Fruit fly (Drosophila melanogaster) S2 (cell line): ENCODE measurements around the gene Lcp65Ac.

Experiments used
- CG8478 ChIP-seq: fragments of >200 bp; optimal IDR thresholded peaks from 2 replicates; lab custom pipeline; 2018
- CTCF ChIP-seq, 2 experiments: fragments of >200 bp; optimal IDR thresholded peaks; 2 replicates each; lab custom pipeline; 2018

DNA sequence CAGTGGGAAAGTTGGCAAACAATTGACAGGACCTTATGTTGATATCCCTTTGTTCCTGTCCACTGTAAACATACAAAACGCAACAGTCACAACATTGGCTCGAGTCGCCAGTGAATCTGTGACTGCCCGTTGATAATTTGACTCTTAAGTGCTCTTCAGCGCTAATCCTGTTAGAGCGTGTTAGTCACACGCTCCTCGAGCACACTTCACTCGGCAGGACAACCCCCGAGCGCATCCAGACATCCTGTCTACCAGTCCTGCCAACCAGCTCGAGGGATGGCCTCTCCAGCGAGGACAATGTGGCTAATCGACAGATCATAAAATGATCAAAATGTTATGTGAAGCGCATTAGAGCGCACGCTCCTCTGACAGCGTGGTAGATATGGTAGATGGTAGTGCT is 40.1 kb upstream of the Lcp65Ac start:
- TF ChIP-seq CTCF (optimal IDR thresholded peaks at IDR 0.05; lab: Kevin White, UChicago) (no peak), CG8478 (lab: Kevin White, UChicago) (no peak)
